Worm (Caenorhabditis elegans) whole organism, L4 larva: Measurements from ENCODE around the gene lgc-33.

Experiments
- F49E8.2 ChIP-seq: sonication (generic microtip); optimal IDR thresholded peaks from 2 replicates; lab custom pipeline; 2016; ENCODE audit warnings: missing compliant biosample characterization, mild to moderate bottlenecking, missing genetic modification characterization, borderline replicate concordance
- R02D3.7 ChIP-seq: fragments of 150-350 bp; sonication (generic microtip); optimal IDR thresholded peaks from 3 replicates; lab custom pipeline; 2014; ENCODE audit warnings: missing biosample characterization, missing genetic modification characterization
- T20F7.1 ChIP-seq: fragments of 200-800 bp; sonication (Bioruptor generic); optimal IDR thresholded peaks from 2 replicates; lab custom pipeline; 2018; ENCODE audit warnings: mild to moderate bottlenecking, missing genetic modification characterization, missing compliant biosample characterization
- Y5F2A.4 ChIP-seq: fragments of 200-800 bp; sonication (Bioruptor generic); optimal IDR thresholded peaks from 2 replicates; lab custom pipeline; 2018; ENCODE audit warnings: mild to moderate bottlenecking, missing genetic modification characterization, missing compliant biosample characterization
- aha-1 ChIP-seq: fragments of 150-350 bp; peaks from one replicate; lab custom pipeline; 2014; ENCODE audit warnings: missing biosample characterization, missing genetic modification characterization
- aly-2 ChIP-seq: sonication (generic microtip); optimal IDR thresholded peaks from 2 replicates; lab custom pipeline; 2018; ENCODE audit warnings: missing biosample characterization, missing genetic modification characterization
- attf-4 ChIP-seq: sonication (generic microtip); optimal IDR thresholded peaks from 3 replicates; lab custom pipeline; 2017; ENCODE audit warnings: missing biosample characterization, missing genetic modification characterization
- ceh-20 ChIP-seq: fragments of 200-800 bp; sonication (Bioruptor generic); IDR thresholded peaks from 2 replicates; pipeline ENCODE4 v1.3.6; 2022; ENCODE audit warnings: missing genetic modification reagents, missing genetic modification characterization, missing compliant biosample characterization
- ceh-62 ChIP-seq: sonication (generic microtip); optimal IDR thresholded peaks from 2 replicates; lab custom pipeline; 2017; ENCODE audit warnings: missing biosample characterization, missing genetic modification characterization
- ceh-82 ChIP-seq: sonication (generic microtip); optimal IDR thresholded peaks from 2 replicates; lab custom pipeline; 2017; ENCODE audit warnings: missing biosample characterization, missing genetic modification characterization
- ces-1 ChIP-seq: fragments of 150-350 bp; sonication (generic microtip); optimal IDR thresholded peaks from 4 replicates; lab custom pipeline; 2014; ENCODE audit warnings: missing biosample characterization, missing genetic modification reagents, missing genetic modification characterization
- daf-12 ChIP-seq: fragments of 150-350 bp; optimal IDR thresholded peaks from 2 replicates; lab custom pipeline; 2014; ENCODE audit warnings: missing biosample characterization, missing genetic modification reagents, missing genetic modification characterization
- daf-19 ChIP-seq: fragments of 200-800 bp; sonication (Bioruptor generic); conservative IDR thresholded peaks from 2 replicates; pipeline ENCODE4 v1.3.6; 2022; ENCODE audit warnings: missing genetic modification characterization, missing compliant biosample characterization
- daf-8 ChIP-seq: fragments of 200-800 bp; sonication (Bioruptor generic); IDR thresholded peaks from 2 replicates; pipeline ENCODE4 v1.3.6; 2022; ENCODE audit warnings: missing genetic modification characterization, missing compliant biosample characterization
- dmd-9 ChIP-seq: fragments of 200-800 bp; sonication (Bioruptor generic); IDR thresholded peaks from 2 replicates; pipeline ENCODE4 v1.3.6; 2022; ENCODE audit warnings: missing genetic modification reagents, missing genetic modification characterization, missing compliant biosample characterization
- dpl-1 ChIP-seq: fragments of 150-350 bp; optimal IDR thresholded peaks from 2 replicates; lab custom pipeline; 2014; ENCODE audit warnings: missing biosample characterization, missing genetic modification reagents, missing genetic modification characterization
- dve-1 ChIP-seq: sonication (generic microtip); optimal IDR thresholded peaks from 2 replicates; lab custom pipeline; 2017; ENCODE audit warnings: antibody characterized with exemption, mild to moderate bottlenecking, missing genetic modification characterization, missing compliant biosample characterization; ENCODE audit not compliant: insufficient read depth
- fos-1 ChIP-seq: fragments of 150-350 bp; optimal IDR thresholded peaks from 2 replicates; lab custom pipeline; 2014; ENCODE audit warnings: missing biosample characterization, missing genetic modification characterization
- hif-1 ChIP-seq, 2 experiments: sonication (generic microtip); optimal IDR thresholded peaks; 2 replicates each; lab custom pipeline; 2016 to 2017; ENCODE audit warnings: missing compliant biosample characterization in 2 of 2, missing genetic modification characterization in 2 of 2, missing genetic modification reagents in 2 of 2, missing genotype in 2 of 2, mild to moderate bottlenecking in 1 of 2
- lin-1 ChIP-seq: fragments of 200-800 bp; sonication (Bioruptor generic); IDR thresholded peaks from 2 replicates; pipeline ENCODE4 v1.3.6; 2022; ENCODE audit warnings: missing genetic modification reagents, missing genetic modification characterization, missing compliant biosample characterization
- lin-29 ChIP-seq: fragments of 200-800 bp; sonication (Bioruptor generic); IDR thresholded peaks from 2 replicates; pipeline ENCODE4 v1.3.6; 2022; ENCODE audit warnings: missing genetic modification reagents, missing genetic modification characterization, missing compliant biosample characterization
- lin-39 ChIP-seq: fragments of 150-350 bp; optimal IDR thresholded peaks from 2 replicates; lab custom pipeline; 2014; ENCODE audit warnings: missing biosample characterization, missing genetic modification reagents, missing genetic modification characterization
- lsy-2 ChIP-seq, 2 experiments: fragments of 150-350 bp in 1 of 2; sonication (generic microtip) in 1 of 2; optimal IDR thresholded peaks; 2 replicates each; lab custom pipeline; 2014 to 2017; ENCODE audit warnings: missing biosample characterization in 2 of 2, missing genetic modification characterization in 2 of 2
- madf-9 ChIP-seq: fragments of 200-800 bp; sonication (Bioruptor generic); conservative IDR thresholded peaks from 2 replicates; pipeline ENCODE4 v1.3.6; 2022; ENCODE audit warnings: missing genetic modification reagents, missing genetic modification characterization, missing compliant biosample characterization
- mdl-1 ChIP-seq, 2 experiments: fragments of 150-350 bp in 1 of 2; sonication (generic microtip) in 1 of 2; optimal IDR thresholded peaks; 2 replicates each; lab custom pipeline; 2014 to 2017; ENCODE audit warnings: missing biosample characterization in 2 of 2, missing genetic modification characterization in 2 of 2
- mdt-29 ChIP-seq: fragments of 200-800 bp; sonication (Bioruptor generic); IDR thresholded peaks from 2 replicates; pipeline ENCODE4 v1.3.6; 2022; ENCODE audit warnings: missing genetic modification reagents, missing genetic modification characterization, missing compliant biosample characterization
- mep-1 ChIP-seq: fragments of 150-350 bp; sonication (generic microtip); optimal IDR thresholded peaks from 3 replicates; lab custom pipeline; 2014; ENCODE audit warnings: missing biosample characterization, missing genetic modification characterization
- mes-2 ChIP-seq: sonication (generic microtip); optimal IDR thresholded peaks from 2 replicates; lab custom pipeline; 2016; ENCODE audit warnings: missing genotype, mild to moderate bottlenecking, missing genetic modification characterization, missing compliant biosample characterization; ENCODE audit not compliant: poor library complexity, severe bottlenecking
- mxl-2 ChIP-seq: fragments of 200-800 bp; sonication (Bioruptor generic); conservative IDR thresholded peaks from 2 replicates; pipeline ENCODE4 v1.3.6; 2022; ENCODE audit warnings: missing genetic modification reagents, missing genetic modification characterization, missing compliant biosample characterization
- nhr-102 ChIP-seq: sonication (generic microtip); optimal IDR thresholded peaks from 2 replicates; lab custom pipeline; 2016; ENCODE audit warnings: mild to moderate bottlenecking, missing genetic modification characterization, moderate library complexity, missing compliant biosample characterization
- nhr-237 ChIP-seq: sonication (generic microtip); optimal IDR thresholded peaks from 2 replicates; lab custom pipeline; 2017; ENCODE audit warnings: missing biosample characterization, missing genetic modification characterization
- nhr-25 ChIP-seq: sonication (generic microtip); optimal IDR thresholded peaks from 2 replicates; lab custom pipeline; 2017; ENCODE audit warnings: missing genetic modification characterization, mild to moderate bottlenecking, missing compliant biosample characterization, antibody characterized with exemption, moderate library complexity, borderline replicate concordance; ENCODE audit not compliant: insufficient read depth
- nhr-48 ChIP-seq: sonication (generic microtip); optimal IDR thresholded peaks from 2 replicates; lab custom pipeline; 2016; ENCODE audit warnings: mild to moderate bottlenecking, missing genetic modification characterization, missing compliant biosample characterization
- nhr-6 ChIP-seq: fragments of 150-350 bp; optimal IDR thresholded peaks from 2 replicates; lab custom pipeline; 2014; ENCODE audit warnings: missing biosample characterization, missing genetic modification characterization
- nhr-76 ChIP-seq: fragments of 150-350 bp; optimal IDR thresholded peaks from 2 replicates; lab custom pipeline; 2014; ENCODE audit warnings: missing biosample characterization, missing genetic modification characterization
- nhr-77 ChIP-seq: fragments of 150-350 bp; optimal IDR thresholded peaks from 2 replicates; lab custom pipeline; 2014; ENCODE audit warnings: missing biosample characterization, missing genetic modification characterization
- php-3 ChIP-seq: fragments of 200-800 bp; sonication (Bioruptor generic); IDR thresholded peaks from 2 replicates; pipeline ENCODE4 v1.3.6; 2022; ENCODE audit warnings: missing genetic modification reagents, missing genetic modification characterization, missing compliant biosample characterization
- saeg-2 ChIP-seq: fragments of 200-800 bp; sonication (Bioruptor generic); IDR thresholded peaks from 2 replicates; pipeline ENCODE4 v1.3.6; 2022; ENCODE audit warnings: missing genetic modification reagents, missing genetic modification characterization, missing compliant biosample characterization
- snpc-1.2 ChIP-seq: fragments of 200-800 bp; sonication (Bioruptor generic); IDR thresholded peaks from 2 replicates; pipeline ENCODE4 v1.3.6; 2022; ENCODE audit warnings: missing genetic modification reagents, missing genetic modification characterization, missing compliant biosample characterization
- tra-1 ChIP-seq: fragments of 200-800 bp; sonication (Bioruptor generic); IDR thresholded peaks from 2 replicates; pipeline ENCODE4 v1.3.6; 2022; ENCODE audit warnings: missing genetic modification reagents, missing genetic modification characterization, missing compliant biosample characterization
- unc-39 ChIP-seq: sonication (generic microtip); optimal IDR thresholded peaks from 2 replicates; lab custom pipeline; 2017; ENCODE audit warnings: missing biosample characterization, missing genetic modification characterization
- unc-62 ChIP-seq, 3 experiments: fragments of 150-350 bp in 1 of 3; sonication (generic microtip); optimal IDR thresholded peaks in 2 of 3; peaks in 1 of 3; 1 replicate in 1 of 3; 2 replicates in 2 of 3; lab custom pipeline; 2014 to 2017; ENCODE audit warnings: missing biosample characterization in 3 of 3, missing genetic modification characterization in 3 of 3, missing genetic modification reagents in 3 of 3, missing genotype in 1 of 3
- vab-7 ChIP-seq: fragments of 200-800 bp; sonication (Bioruptor generic); IDR thresholded peaks from 2 replicates; pipeline ENCODE4 v1.3.6; 2022; ENCODE audit warnings: missing genetic modification reagents, missing genetic modification characterization, missing compliant biosample characterization
- zfp-2 ChIP-seq: sonication (generic microtip); optimal IDR thresholded peaks from 2 replicates; lab custom pipeline; 2016; ENCODE audit warnings: mild to moderate bottlenecking, missing genetic modification characterization, missing compliant biosample characterization
- zfp-3 ChIP-seq: fragments of 200-800 bp; sonication (Bioruptor generic); conservative IDR thresholded peaks from 2 replicates; pipeline ENCODE4 v1.3.6; 2022; ENCODE audit warnings: missing genetic modification reagents, missing genetic modification characterization, missing compliant biosample characterization
- ztf-11 ChIP-seq: fragments of 150-350 bp; optimal IDR thresholded peaks from 2 replicates; lab custom pipeline; 2014; ENCODE audit warnings: missing biosample characterization, missing genetic modification characterization

The lgc-33 gene

DNA sequence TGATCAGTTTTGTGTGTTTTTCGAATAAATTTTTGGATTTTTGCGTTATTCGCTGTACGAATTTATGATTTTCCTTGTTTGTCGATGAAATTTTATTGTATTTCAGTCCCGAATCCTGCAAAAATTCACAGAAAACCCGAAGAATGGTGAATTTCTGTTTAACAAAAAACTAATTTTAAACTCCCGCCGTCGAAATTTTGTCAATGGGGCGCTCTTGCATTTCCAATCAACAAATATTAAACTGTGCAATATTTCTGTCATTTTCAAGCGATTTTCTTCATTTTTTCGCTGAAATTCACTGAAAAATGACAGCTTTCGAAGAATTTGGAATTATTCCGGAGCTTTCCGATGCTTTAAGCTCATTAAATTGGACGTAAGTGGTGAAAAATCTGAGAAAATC, 29.4 kb downstream of the lgc-33 start, which contains the start of gene Y55F3BR.1 (continued):
- no peak for TF ChIP-seq tra-1 (GFP tag; lab: Robert Waterston, UW)

DNA sequence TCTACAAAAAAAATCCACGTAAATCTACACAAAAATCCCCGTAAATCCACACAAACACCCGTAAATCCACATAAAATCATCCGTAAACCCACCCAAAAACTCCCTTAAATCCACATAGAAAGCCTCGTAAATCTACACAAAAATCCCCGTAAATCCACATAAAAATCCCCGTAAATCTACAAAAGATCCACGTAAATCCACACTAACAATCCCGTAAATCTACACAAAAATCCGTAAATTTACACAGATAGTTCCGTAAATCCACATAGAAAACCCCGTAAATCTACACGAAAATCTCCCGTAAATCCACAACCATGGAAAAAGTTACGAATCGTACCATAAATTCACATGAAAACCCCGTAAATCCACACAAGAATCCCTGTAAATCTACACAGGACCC, 33.3 kb downstream of the lgc-33 start:
- no peak for TF ChIP-seq aha-1 (tag; lab: Kevin White, UChicago)
- peak in 1 of 2 experiments; percentile 22 for TF ChIP-seq unc-62 (GFP tag; optimal IDR thresholded peaks at IDR 0.05 in 1 of 2; lab: Kevin White, UChicago)
- TF ChIP-seq unc-62 (tag; optimal IDR thresholded peaks at IDR 0.05; lab: Kevin White, UChicago): no peak
- TF ChIP-seq, all 104 proteins: peak for 1

DNA sequence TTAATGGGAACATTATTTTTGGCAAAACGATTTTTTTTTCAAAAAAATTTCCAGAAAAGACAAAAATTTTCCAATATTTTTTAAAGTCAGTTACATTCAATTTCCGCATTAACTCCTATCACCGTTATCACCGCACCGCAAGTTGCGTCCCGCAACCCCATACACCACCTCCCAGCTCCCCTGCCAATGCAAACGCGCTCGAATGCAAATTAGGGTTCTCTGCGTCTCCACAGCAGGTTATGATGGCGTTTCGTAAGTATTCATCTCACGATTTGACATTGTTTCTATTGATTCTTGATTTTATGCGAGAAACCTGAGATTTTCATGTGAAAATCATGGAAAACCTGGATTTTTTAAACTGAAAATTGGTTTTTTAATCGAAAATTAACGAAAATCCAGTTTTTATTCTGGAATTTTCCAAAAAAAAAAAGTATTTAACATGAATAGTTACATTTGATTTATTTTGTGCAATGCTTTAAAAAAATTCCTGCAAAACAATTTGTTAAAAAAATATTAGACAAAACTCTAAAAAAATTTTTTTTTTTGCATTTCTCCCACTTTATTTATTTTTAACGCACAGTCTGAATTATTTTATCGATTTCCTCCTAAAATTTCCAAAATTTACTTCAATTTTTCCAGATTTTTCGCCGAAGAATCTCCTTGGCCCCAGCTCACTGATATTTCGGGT, 39.6 kb downstream of the lgc-33 start, which contains the start of gene mak-2:
Gene mak-2 (plus strand): TSS at position 638 of the 688 bp plus-strand sequence.
- TF ChIP-seq F49E8.2 (tag; lab: Kevin White, UChicago) (no peak), mdl-1 (tag; optimal IDR thresholded peaks at IDR 0.05; lab: Kevin White, UChicago) (peak in 1 of 2 experiments; percentile 47), ceh-20 (GFP tag; lab: Robert Waterston, UW) (0 out of 2 replicates have a peak, but pooled peaks have one; percentile 34), nhr-6 (tag; lab: Kevin White, UChicago) (peak; percentile 55), Y5F2A.4 (GFP tag; lab: Kevin White, UChicago) (no peak), nhr-25 (tag; lab: Kevin White, UChicago) (no peak), php-3 (GFP tag; lab: Robert Waterston, UW) (no peak), nhr-102 (tag; lab: Kevin White, UChicago) (peak; percentile 26), hif-1 (tag; optimal IDR thresholded peaks at IDR 0.05; lab: Kevin White, UChicago) (peak in 1 of 2 experiments; percentile 43), lsy-2 (tag; optimal IDR thresholded peaks at IDR 0.05; lab: Kevin White, UChicago) (peak; percentile 25 to 84), ceh-82 (no peak), daf-19 (no peak), mdt-29 (no peak), fos-1 (tag; lab: Kevin White, UChicago) (no peak), ceh-62 (tag; lab: Kevin White, UChicago) (no peak), vab-7 (GFP tag; lab: Robert Waterston, UW) (peak; percentile 52), lin-1 (GFP tag; lab: Robert Waterston, UW) (no peak), lin-29 (GFP tag; lab: Robert Waterston, UW) (no peak), zfp-3 (GFP tag; lab: Robert Waterston, UW) (no peak), daf-12 (no peak), nhr-77 (peak; percentile 74), unc-39 (tag; lab: Kevin White, UChicago) (no peak), lin-39 (tag; lab: Kevin White, UChicago) (no peak), saeg-2 (no peak), zfp-2 (tag; lab: Kevin White, UChicago) (no peak), dpl-1 (GFP tag; lab: Kevin White, UChicago) (peak; percentile 78), madf-9 (GFP tag; lab: Robert Waterston, UW) (no peak), ces-1 (GFP tag; lab: Kevin White, UChicago) (no peak), nhr-48 (tag; lab: Kevin White, UChicago) (no peak), R02D3.7 (tag; lab: Kevin White, UChicago) (no peak), aly-2 (tag; lab: Kevin White, UChicago) (no peak), nhr-237 (tag; lab: Kevin White, UChicago) (no peak), dve-1 (tag; lab: Kevin White, UChicago) (peak; percentile 71), mes-2 (tag; lab: Kevin White, UChicago) (peak; percentile 84), nhr-76 (no peak), attf-4 (no peak), dmd-9 (GFP tag; lab: Robert Waterston, UW) (no peak), T20F7.1 (no peak), mep-1 (tag; lab: Kevin White, UChicago) (peak; percentile 86), ztf-11 (tag; lab: Kevin White, UChicago) (no peak), snpc-1.2 (GFP tag; lab: Robert Waterston, UW) (no peak), mxl-2 (no peak), daf-8 (GFP tag; lab: Robert Waterston, UW) (no peak)
